Fruit fly (Drosophila melanogaster) whole organism, prepupa: ENCODE data around the gene CG12236.

Experiments used
- Blimp-1 ChIP-seq: fragments of 200-800 bp; sonication (Bioruptor generic); optimal IDR thresholded peaks from 3 replicates; lab custom pipeline; 2017; ENCODE audit warnings: missing biosample characterization, missing genetic modification characterization, mild to moderate bottlenecking, moderate library complexity, missing genetic modification reagents
- CG10631 ChIP-seq: fragments of 200-800 bp; sonication (Bioruptor generic); optimal IDR thresholded peaks from 2 replicates; lab custom pipeline; 2016; ENCODE audit warnings: missing biosample characterization, missing genetic modification characterization
- CG10669 ChIP-seq: fragments of 200-800 bp; sonication (Bioruptor generic); optimal IDR thresholded peaks from 3 replicates; lab custom pipeline; 2018; ENCODE audit warnings: missing biosample characterization, mild to moderate bottlenecking, missing genetic modification characterization, moderate library complexity
- CG11294 ChIP-seq: fragments of 200-800 bp; sonication (Bioruptor generic); IDR thresholded peaks from 2 replicates; pipeline ENCODE4 v1.3.6; 2022; ENCODE audit warnings: missing biosample characterization, missing genetic modification characterization
- CG11902 ChIP-seq: fragments of 200-800 bp; sonication (Bioruptor generic); optimal IDR thresholded peaks from 3 replicates; lab custom pipeline; 2016; ENCODE audit warnings: missing biosample characterization, missing genetic modification characterization
- CG15336 ChIP-seq: fragments of 200-800 bp; sonication (Bioruptor generic); IDR thresholded peaks from 2 replicates; pipeline ENCODE4 v1.3.6; 2022; ENCODE audit warnings: missing biosample characterization, missing genetic modification characterization
- CG16779 ChIP-seq: fragments of 200-800 bp; sonication (Bioruptor generic); optimal IDR thresholded peaks from 3 replicates; lab custom pipeline; 2017; ENCODE audit warnings: missing biosample characterization, mild to moderate bottlenecking, missing genetic modification characterization
- CG3032 ChIP-seq: fragments of 200-800 bp; optimal IDR thresholded peaks from 2 replicates; lab custom pipeline; 2019; ENCODE audit warnings: missing biosample characterization, mild to moderate bottlenecking, missing genetic modification characterization, moderate library complexity
- CG31627 ChIP-seq: fragments of 200-800 bp; sonication (Bioruptor generic); optimal IDR thresholded peaks from 3 replicates; lab custom pipeline; 2016; ENCODE audit warnings: missing biosample characterization, missing genetic modification characterization
- CG32006 ChIP-seq: fragments of 200-800 bp; sonication (Bioruptor generic); optimal IDR thresholded peaks from 3 replicates; lab custom pipeline; 2017; ENCODE audit warnings: missing biosample characterization, mild to moderate bottlenecking, missing genetic modification characterization
- CG3919 ChIP-seq: fragments of 200-800 bp; sonication (Bioruptor generic); optimal IDR thresholded peaks from 3 replicates; lab custom pipeline; 2016; ENCODE audit warnings: missing biosample characterization, missing genetic modification characterization
- CG4318 ChIP-seq: fragments of 200-800 bp; sonication (Bioruptor generic); optimal IDR thresholded peaks from 3 replicates; lab custom pipeline; 2017; ENCODE audit warnings: missing biosample characterization, mild to moderate bottlenecking, missing genetic modification characterization
- CG6808 ChIP-seq: fragments of 200-800 bp; sonication (Bioruptor generic); optimal IDR thresholded peaks from 3 replicates; lab custom pipeline; 2017; ENCODE audit warnings: missing biosample characterization, missing genetic modification characterization, mild to moderate bottlenecking, moderate library complexity, missing genetic modification reagents
- CG7368 ChIP-seq: fragments of 200-800 bp; sonication (Bioruptor generic); optimal IDR thresholded peaks from 3 replicates; lab custom pipeline; 2016; ENCODE audit warnings: missing biosample characterization, missing genetic modification characterization
- CG8119 ChIP-seq: fragments of 200-800 bp; sonication (Bioruptor generic); IDR thresholded peaks from 3 replicates; pipeline ENCODE4 v1.3.6; 2022; ENCODE audit warnings: missing biosample characterization, missing genetic modification characterization
- Eip75B ChIP-seq: fragments of 200-800 bp; sonication (Bioruptor generic); optimal IDR thresholded peaks from 3 replicates; lab custom pipeline; 2016; ENCODE audit warnings: missing biosample characterization, missing genetic modification characterization
- Eip78C ChIP-seq: fragments of 200-800 bp; sonication (Bioruptor generic); peaks from one replicate; lab custom pipeline; 2016; ENCODE audit warnings: missing biosample characterization, missing genetic modification characterization
- Gug ChIP-seq: fragments of 200-800 bp; sonication (Bioruptor generic); IDR thresholded peaks from 2 replicates; pipeline ENCODE4 v1.3.6; 2022; ENCODE audit warnings: missing biosample characterization, missing genetic modification characterization
- Hr39 ChIP-seq: fragments of 200-800 bp; sonication (Bioruptor generic); optimal IDR thresholded peaks from 2 replicates; lab custom pipeline; 2016; ENCODE audit warnings: missing biosample characterization, missing genetic modification characterization
- Hr4 ChIP-seq: fragments of 200-800 bp; sonication (Bioruptor generic); optimal IDR thresholded peaks from 3 replicates; lab custom pipeline; 2016; ENCODE audit warnings: missing biosample characterization, missing genetic modification characterization
- Met ChIP-seq: fragments of 200-800 bp; sonication (Bioruptor generic); optimal IDR thresholded peaks from 3 replicates; lab custom pipeline; 2016; ENCODE audit warnings: missing biosample characterization, missing genetic modification characterization
- OdsH ChIP-seq: fragments of 200-800 bp; sonication (Bioruptor generic); optimal IDR thresholded peaks from 3 replicates; lab custom pipeline; 2016; ENCODE audit warnings: missing biosample characterization, missing genetic modification characterization
- Sox14 ChIP-seq: fragments of 200-800 bp; sonication (Bioruptor generic); optimal IDR thresholded peaks from 3 replicates; lab custom pipeline; 2016; ENCODE audit warnings: missing biosample characterization, missing genetic modification characterization
- Sox15 ChIP-seq: fragments of 200-800 bp; sonication (Bioruptor generic); optimal IDR thresholded peaks from 3 replicates; lab custom pipeline; 2016; ENCODE audit warnings: missing biosample characterization, missing genetic modification characterization
- achi ChIP-seq: fragments of 200-800 bp; sonication (Bioruptor generic); optimal IDR thresholded peaks from 3 replicates; lab custom pipeline; 2016; ENCODE audit warnings: missing biosample characterization, missing genetic modification characterization
- acj6 ChIP-seq: fragments of 200-800 bp; sonication (Bioruptor generic); optimal IDR thresholded peaks from 3 replicates; lab custom pipeline; 2016; ENCODE audit warnings: missing biosample characterization, missing genetic modification characterization
- cyc ChIP-seq: fragments of 200-800 bp; sonication (Bioruptor generic); optimal IDR thresholded peaks from 3 replicates; lab custom pipeline; 2016; ENCODE audit warnings: missing biosample characterization, missing genetic modification characterization
- dac ChIP-seq: fragments of 200-800 bp; sonication (Bioruptor generic); optimal IDR thresholded peaks from 2 replicates; lab custom pipeline; 2017; ENCODE audit warnings: missing biosample characterization, mild to moderate bottlenecking, missing genetic modification characterization
- dsx ChIP-seq: fragments of 200-800 bp; optimal IDR thresholded peaks from 3 replicates; lab custom pipeline; 2019; ENCODE audit warnings: missing biosample characterization, mild to moderate bottlenecking, missing genetic modification characterization, moderate library complexity; ENCODE audit not compliant: poor library complexity, severe bottlenecking
- fd59A ChIP-seq: fragments of 200-800 bp; sonication (Bioruptor generic); optimal IDR thresholded peaks from 2 replicates; lab custom pipeline; 2017; ENCODE audit warnings: missing biosample characterization, mild to moderate bottlenecking, missing genetic modification characterization, missing genetic modification reagents
- fd85E ChIP-seq: fragments of 200-800 bp; sonication (Bioruptor generic); optimal IDR thresholded peaks from 3 replicates; lab custom pipeline; 2016; ENCODE audit warnings: missing biosample characterization, missing genetic modification characterization
- lz ChIP-seq: fragments of 200-800 bp; sonication (Bioruptor generic); optimal IDR thresholded peaks from 3 replicates; lab custom pipeline; 2016; ENCODE audit warnings: missing biosample characterization, missing genetic modification characterization
- net ChIP-seq: fragments of 200-800 bp; sonication (Bioruptor generic); optimal IDR thresholded peaks from 3 replicates; lab custom pipeline; 2016; ENCODE audit warnings: missing biosample characterization, missing genetic modification characterization
- salr ChIP-seq, 2 experiments: fragments of 200-800 bp; sonication (Bioruptor generic); optimal IDR thresholded peaks; 3 replicates each; lab custom pipeline; 2016 to 2018; ENCODE audit warnings: missing biosample characterization in 2 of 2, missing genetic modification characterization in 2 of 2, mild to moderate bottlenecking in 1 of 2
- spab ChIP-seq: fragments of 200-800 bp; sonication (Bioruptor generic); optimal IDR thresholded peaks from 2 replicates; lab custom pipeline; 2017; ENCODE audit warnings: missing biosample characterization, mild to moderate bottlenecking, missing genetic modification characterization, missing genetic modification reagents
- svp ChIP-seq: fragments of 200-800 bp; sonication (Bioruptor generic); peaks from one replicate; lab custom pipeline; 2016; ENCODE audit warnings: missing biosample characterization, missing genetic modification characterization

CG12236 gene

dm6 chrX:5905086-5905400, 2.9 kb upstream of the CG12236 start:
- TF ChIP-seq CG31627 (GFP tag; lab: Kevin White, UChicago) (no peak), CG3919 (GFP tag; lab: Kevin White, UChicago) (peak; percentile 8), CG10631 (peak; percentile 11), CG7368 (no peak), Eip78C (GFP tag; lab: Kevin White, UChicago) (peak; percentile 61), fd85E (GFP tag; lab: Kevin White, UChicago) (no peak), salr (GFP tag; optimal IDR thresholded peaks at IDR 0.05; lab: Kevin White, UChicago) (no peak), dsx (GFP tag; lab: Kevin White, UChicago) (no peak), Hr4 (GFP tag; lab: Kevin White, UChicago) (no peak), spab (no peak), Sox15 (GFP tag; lab: Kevin White, UChicago) (no peak), CG15336 (GFP tag; lab: Robert Waterston, UW) (peak; percentile 45), achi (peak; percentile 32), CG32006 (GFP tag; lab: Kevin White, UChicago) (peak; percentile 62), CG11902 (no peak), dac (GFP tag; lab: Kevin White, UChicago) (no peak), net (GFP tag; lab: Kevin White, UChicago) (no peak), CG6808 (GFP tag; lab: Kevin White, UChicago) (peak; percentile 4), cyc (GFP tag; lab: Kevin White, UChicago) (no peak), Hr39 (GFP tag; lab: Kevin White, UChicago) (no peak), Gug (GFP tag; lab: Robert Waterston, UW) (no peak), OdsH (no peak), Met (GFP tag; lab: Kevin White, UChicago) (peak; percentile 7), acj6 (GFP tag; lab: Kevin White, UChicago) (peak; percentile 13)

dm6 chrX:5905446-5905845, 2.5 kb upstream of the CG12236 start, which contains the start of gene CG4020:
CG4020 (plus strand) TSS chrX:5905746.
- TF ChIP-seq lz (GFP tag; lab: Kevin White, UChicago) (no peak), CG3919 (GFP tag; lab: Kevin White, UChicago) (no peak), Blimp-1 (GFP tag; lab: Kevin White, UChicago) (no peak), CG4318 (no peak), fd59A (no peak), Eip75B (GFP tag; lab: Kevin White, UChicago) (no peak), Hr39 (GFP tag; lab: Kevin White, UChicago) (no peak), CG3032 (tag; lab: Kevin White, UChicago) (no peak), svp (GFP tag; lab: Kevin White, UChicago) (peak; percentile 55), Sox14 (no peak), CG7368 (no peak), dsx (GFP tag; lab: Kevin White, UChicago) (peak; percentile 5), CG11294 (GFP tag; lab: Robert Waterston, UW) (no peak), salr (GFP tag; optimal IDR thresholded peaks at IDR 0.05; lab: Kevin White, UChicago) (no peak), CG16779 (tag; lab: Kevin White, UChicago) (no peak), CG8119 (GFP tag; lab: Robert Waterston, UW) (no peak)

- TF ChIP-seq CG10669 = no peak
- peak; percentile 6 for TF ChIP-seq Eip78C (GFP tag; lab: Kevin White, UChicago)
- no peak for TF ChIP-seq CG16779 (tag; lab: Kevin White, UChicago)
- no peak for TF ChIP-seq dsx (GFP tag; lab: Kevin White, UChicago)
- TF ChIP-seq svp (GFP tag; lab: Kevin White, UChicago) = peak; percentile 99
Observed at dm6 chrX:5914992-5915751, 7.2 kb downstream of the CG12236 start.
